Worm (Caenorhabditis elegans): ENCODE measurements around the gene atf-4.

ce11 chrX:14775222-14775621 lies 35.4 kb downstream of the atf-4 start:
- TF ChIP-seq ztf-23 (GFP tag; IDR thresholded peaks at IDR 0.05): no peak
- no peak for TF ChIP-seq ztf-29 (GFP tag; IDR thresholded peaks at IDR 0.05)

All from whole organism, midembryonic.